Worm (Caenorhabditis elegans) whole organism, L3 larva: ENCODE data around the gene C25B8.8.

ENCODE experiments used
- lsy-12 ChIP-seq: sonication (generic microtip); optimal IDR thresholded peaks from 2 replicates; lab custom pipeline; 2016; ENCODE audit warnings: mild to moderate bottlenecking, missing genetic modification characterization, missing compliant biosample characterization
- pha-4 ChIP-seq: fragments of 150-350 bp; optimal IDR thresholded peaks from 2 replicates; lab custom pipeline; 2014; ENCODE audit warnings: missing biosample characterization, missing genetic modification reagents, missing genetic modification characterization

DNA sequence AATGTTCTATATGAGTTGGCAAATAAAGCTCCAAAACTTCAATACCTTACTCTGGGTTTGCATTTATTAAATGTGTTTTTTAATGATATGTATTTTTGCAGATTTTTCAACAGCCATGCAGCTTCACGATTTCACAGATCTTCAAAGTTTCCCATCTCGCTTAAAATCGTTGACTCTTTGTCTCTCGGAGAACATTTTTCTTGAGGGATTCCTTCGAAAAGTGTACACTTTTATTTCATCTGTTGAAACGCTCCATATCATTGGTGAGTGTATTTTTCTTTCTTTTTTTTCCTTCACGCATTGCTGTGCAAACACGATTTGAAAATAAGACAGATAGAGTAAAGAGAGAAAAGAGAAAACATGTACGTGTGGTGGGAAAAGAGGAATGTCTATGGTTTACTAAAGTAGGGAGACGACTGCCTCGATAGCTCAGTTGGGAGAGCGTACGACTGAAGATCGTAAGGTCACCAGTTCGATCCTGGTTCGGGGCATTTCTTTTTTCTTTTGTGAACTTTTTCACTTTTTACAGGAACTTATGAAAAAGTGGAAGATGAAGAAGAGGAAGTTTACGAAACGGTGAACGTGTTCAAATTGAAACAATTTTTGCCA, 16.5 kb upstream of the C25B8.8 start:
- TF ChIP-seq lsy-12 (tag; lab: Kevin White, UChicago) (peak; percentile 18), pha-4 (tag; lab: Kevin White, UChicago) (peak; percentile 74)
